Worm (Caenorhabditis elegans): Measurements from ENCODE around the gene phf-10.

Gene phf-10

DNA sequence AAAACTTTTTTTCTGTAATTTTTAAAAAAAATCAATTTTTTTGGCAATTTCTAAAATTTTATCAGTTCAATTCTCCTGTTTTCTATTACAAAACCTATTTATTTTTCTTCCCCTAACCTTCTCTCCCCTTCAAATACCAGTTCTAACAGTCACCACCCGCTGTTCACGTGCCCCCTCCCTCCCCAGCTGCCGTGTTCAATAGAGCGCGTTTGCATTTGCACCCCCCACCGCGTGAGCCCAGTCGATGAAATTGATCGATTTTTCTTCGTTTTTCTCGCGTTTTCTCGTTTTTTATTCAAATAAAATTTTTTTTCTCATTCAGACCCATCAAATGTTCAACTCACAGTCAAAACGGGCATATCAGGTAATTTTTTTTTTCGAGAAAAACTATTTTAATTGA lies 37.7 kb upstream of the phf-10 start, which contains the start of gene atg-9 (continued):
- TF ChIP-seq snpc-1.1 (tag; optimal IDR thresholded peaks at IDR 0.05; ENCODE audit: insufficient read depth): no peak
- TF ChIP-seq madf-3 (GFP tag; IDR thresholded peaks at IDR 0.05): 0 out of 2 replicates have a peak, but pooled peaks have one; percentile 79
- TF ChIP-seq C06A6.2 (GFP tag; conservative IDR thresholded peaks at IDR 0.05): peak; percentile 56; the same call in 1 of the 2 replicates
- TF ChIP-seq attf-5 (GFP tag; optimal IDR thresholded peaks at IDR 0.05): peak; percentile 89
- TF ChIP-seq lin-35 (GFP tag; optimal IDR thresholded peaks at IDR 0.05): peak in 1 of 3 experiments; percentile 68
- peak; percentile 70; the same call in 1 of the 2 replicates for TF ChIP-seq dox-1 (GFP tag; IDR thresholded peaks at IDR 0.05)
- 0 out of 2 replicates have a peak, but pooled peaks have one; percentile 15 for TF ChIP-seq K11D2.4 (GFP tag; IDR thresholded peaks at IDR 0.05)
- TF ChIP-seq lag-1 (GFP tag; IDR thresholded peaks at IDR 0.05): no peak
- peak; percentile 73 for TF ChIP-seq ztf-26 (tag; optimal IDR thresholded peaks at IDR 0.05)
- peak; percentile 81 for TF ChIP-seq nfyb-1 (GFP tag; IDR thresholded peaks at IDR 0.05)
- TF ChIP-seq Y56A3A.18 (GFP tag; IDR thresholded peaks at IDR 0.05): peak; percentile 80; the same call in 1 of the 2 replicates
- peak; percentile 81 for TF ChIP-seq Y53G8AR.9 (GFP tag; conservative IDR thresholded peaks at IDR 0.05)
- no peak for TF ChIP-seq ztf-6 (GFP tag; IDR thresholded peaks at IDR 0.05)
- peak; percentile 64; the same call in 1 of the 2 replicates for TF ChIP-seq Y95B8A.8 (GFP tag; IDR thresholded peaks at IDR 0.05)

DNA sequence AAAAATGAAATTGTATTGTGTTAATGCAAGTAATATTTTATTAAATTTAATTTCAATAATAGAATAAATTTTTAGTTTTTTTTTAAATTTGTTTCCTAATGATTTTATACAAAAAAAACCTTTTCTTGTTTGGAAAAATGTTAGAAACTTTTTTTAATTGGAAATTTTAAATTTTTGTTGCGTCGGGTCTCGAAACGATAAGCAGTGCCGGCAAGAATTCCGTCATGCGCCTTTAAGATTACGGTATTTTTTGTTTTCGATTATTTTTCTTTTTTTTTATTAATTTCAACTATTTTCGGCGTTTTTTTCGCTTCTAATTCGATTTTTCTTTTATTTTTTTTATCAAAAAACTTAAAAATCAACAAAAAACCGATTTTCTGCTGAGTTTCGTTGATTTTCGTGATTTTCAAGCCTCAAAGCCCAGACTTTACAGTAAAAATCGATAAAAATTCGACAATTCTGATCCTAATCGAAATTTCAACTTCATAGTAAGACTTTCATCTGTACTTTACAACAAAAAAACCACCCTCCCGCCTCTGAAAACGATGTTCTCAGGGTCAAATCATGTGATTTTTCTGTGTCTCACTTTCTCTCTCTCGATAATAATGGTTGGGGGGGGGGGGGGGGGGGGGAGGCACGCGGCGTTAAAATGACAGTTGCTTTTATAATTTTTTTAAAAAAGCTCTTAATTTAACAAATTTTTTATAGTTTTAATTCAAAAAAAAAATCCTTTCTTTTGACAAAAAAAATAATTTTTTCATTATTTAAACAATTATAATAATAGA lies 36.4 kb upstream of the phf-10 start:
- TF ChIP-seq tbp1 (GFP tag; optimal IDR thresholded peaks at IDR 0.05): peak; percentile 3
- TF ChIP-seq xnd-1 (tag; optimal IDR thresholded peaks at IDR 0.05): peak; percentile 16
- TF ChIP-seq gei-17 (GFP tag; optimal IDR thresholded peaks at IDR 0.05): no peak
- peak; percentile 63; the same call in 1 of the 2 replicates for TF ChIP-seq mcd-1 (GFP tag; IDR thresholded peaks at IDR 0.05)
- TF ChIP-seq lin-54 (GFP tag; optimal IDR thresholded peaks at IDR 0.05): peak; percentile 34
- no peak for TF ChIP-seq aptf-2 (GFP tag; conservative IDR thresholded peaks at IDR 0.05)
- peak; percentile 86 for TF ChIP-seq egrh-3 (GFP tag; IDR thresholded peaks at IDR 0.05)
- peak; percentile 34; the same call in 1 of the 2 replicates for TF ChIP-seq zfh-2 (GFP tag; conservative IDR thresholded peaks at IDR 0.05)
- TF ChIP-seq lsl-1 (GFP tag; optimal IDR thresholded peaks at IDR 0.05): peak; percentile 72
- TF ChIP-seq madf-6 (GFP tag; IDR thresholded peaks at IDR 0.05): peak; percentile 61; the same call in 1 of the 2 replicates
- TF ChIP-seq F33H1.4 (GFP tag; IDR thresholded peaks at IDR 0.05): peak; percentile 73
- TF ChIP-seq efl-1 (GFP tag; optimal IDR thresholded peaks at IDR 0.05): peak; percentile 2
- TF ChIP-seq dpff-1 (tag; optimal IDR thresholded peaks at IDR 0.05): no peak
- TF ChIP-seq madf-10 (tag; optimal IDR thresholded peaks at IDR 0.05): no peak
- peak; percentile 27; the same call in 1 of the 2 replicates for TF ChIP-seq D2030.7 (GFP tag; IDR thresholded peaks at IDR 0.05)

DNA sequence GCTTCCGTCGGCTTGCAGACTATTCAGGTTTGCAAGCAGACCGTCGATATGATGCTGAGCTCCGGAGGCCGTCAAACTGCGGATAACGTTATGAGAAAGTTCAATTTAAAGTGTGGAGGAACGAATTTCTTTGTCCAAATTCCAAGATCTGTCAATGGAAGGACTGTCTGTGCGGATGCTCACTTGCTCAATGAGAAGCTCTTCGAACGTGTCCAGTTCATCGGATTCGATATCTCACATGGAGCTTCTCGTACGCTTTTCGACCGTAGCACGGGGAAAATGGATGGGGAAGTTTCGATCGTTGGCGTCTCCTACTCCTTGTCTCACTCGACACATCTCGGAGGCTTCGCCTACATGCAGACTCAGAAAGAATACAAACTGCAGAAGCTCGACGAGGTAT lies 34.6 kb upstream of the phf-10 start:
- TF ChIP-seq hrde-1 (tag; optimal IDR thresholded peaks at IDR 0.05; ENCODE audit: borderline replicate concordance): no peak
- no peak for TF ChIP-seq ztf-22 (GFP tag; optimal IDR thresholded peaks at IDR 0.05)
- TF ChIP-seq egl-18 (GFP tag; IDR thresholded peaks at IDR 0.05): no peak
- TF ChIP-seq chd-7 (tag; optimal IDR thresholded peaks at IDR 0.05): no peak
- TF ChIP-seq zim-3 (tag; optimal IDR thresholded peaks at IDR 0.05): no peak
- no peak for TF ChIP-seq lsy-27 (tag; optimal IDR thresholded peaks at IDR 0.05; ENCODE audit: borderline replicate concordance, insufficient read depth)
- TF ChIP-seq dpff-1 (tag; optimal IDR thresholded peaks at IDR 0.05): no peak
- no peak for TF ChIP-seq hlh-26 (GFP tag; conservative IDR thresholded peaks at IDR 0.05)
- no peak for TF ChIP-seq nhr-120 (GFP tag; IDR thresholded peaks at IDR 0.05)
- TF ChIP-seq ekl-4 (GFP tag; IDR thresholded peaks at IDR 0.05): no peak
- TF ChIP-seq F33H1.4 (GFP tag; IDR thresholded peaks at IDR 0.05): no peak
- TF ChIP-seq madf-8 (GFP tag; conservative IDR thresholded peaks at IDR 0.05): no peak
- TF ChIP-seq B0336.3 (GFP tag; IDR thresholded peaks at IDR 0.05): no peak
- no peak for TF ChIP-seq him-1 (tag; optimal IDR thresholded peaks at IDR 0.05)
- TF ChIP-seq ztf-28 (GFP tag; IDR thresholded peaks at IDR 0.05): no peak
- TF ChIP-seq lag-1 (GFP tag; IDR thresholded peaks at IDR 0.05): no peak
- TF ChIP-seq nhr-27 (tag; optimal IDR thresholded peaks at IDR 0.05): no peak
- no peak for TF ChIP-seq sea-2 (GFP tag; IDR thresholded peaks at IDR 0.05)
- TF ChIP-seq F52B5.7 (tag; optimal IDR thresholded peaks at IDR 0.05): no peak

Data from whole organism, young adult.